Fruit fly (Drosophila melanogaster) whole organism, adult: ENCODE data around the gene Adgf-B.

Experiments used
- CG11617 ChIP-seq: fragments of 200-800 bp; sonication (Bioruptor generic); optimal IDR thresholded peaks from 2 replicates; lab custom pipeline; 2017; ENCODE audit warnings: mild to moderate bottlenecking, missing biosample characterization, missing genetic modification reagents, missing genetic modification characterization
- CG12768 ChIP-seq: fragments of 200-800 bp; sonication (Bioruptor generic); optimal IDR thresholded peaks from 2 replicates; lab custom pipeline; 2017; ENCODE audit warnings: missing biosample characterization, missing genetic modification characterization, mild to moderate bottlenecking, moderate library complexity, missing genetic modification reagents
- CG14711 ChIP-seq: fragments of 200-800 bp; sonication (Bioruptor generic); optimal IDR thresholded peaks from 2 replicates; lab custom pipeline; 2018; ENCODE audit warnings: missing biosample characterization, mild to moderate bottlenecking, missing genetic modification characterization, moderate library complexity
- CG1620 ChIP-seq: fragments of 200-800 bp; sonication (Bioruptor generic); optimal IDR thresholded peaks from 2 replicates; lab custom pipeline; 2016; ENCODE audit warnings: missing biosample characterization, missing genetic modification characterization
- CG33017 ChIP-seq: fragments of 200-800 bp; sonication (Bioruptor generic); optimal IDR thresholded peaks from 2 replicates; lab custom pipeline; 2018; ENCODE audit warnings: missing biosample characterization, mild to moderate bottlenecking, missing genetic modification characterization, moderate library complexity
- CG5204 ChIP-seq: fragments of 200-800 bp; sonication (Bioruptor generic); optimal IDR thresholded peaks from 2 replicates; lab custom pipeline; 2016; ENCODE audit warnings: missing biosample characterization, missing genetic modification characterization
- CG7045 ChIP-seq: fragments of 200-800 bp; sonication (Bioruptor generic); optimal IDR thresholded peaks from 2 replicates; lab custom pipeline; 2017; ENCODE audit warnings: missing biosample characterization, mild to moderate bottlenecking, missing genetic modification characterization
- CG7101 ChIP-seq: fragments of 200-800 bp; sonication (Bioruptor generic); optimal IDR thresholded peaks from 2 replicates; lab custom pipeline; 2018; ENCODE audit warnings: missing biosample characterization, mild to moderate bottlenecking, missing genetic modification characterization, moderate library complexity
- Clk ChIP-seq: fragments of 200-800 bp; sonication (Bioruptor generic); optimal IDR thresholded peaks from 2 replicates; lab custom pipeline; 2017; ENCODE audit warnings: missing biosample characterization, missing genetic modification characterization
- Crg-1 ChIP-seq: fragments of 200-800 bp; sonication (Bioruptor generic); optimal IDR thresholded peaks from 2 replicates; lab custom pipeline; 2016; ENCODE audit warnings: missing biosample characterization, missing genetic modification characterization
- Hr96 ChIP-seq: fragments of 200-800 bp; sonication (Bioruptor generic); optimal IDR thresholded peaks from 2 replicates; lab custom pipeline; 2016; ENCODE audit warnings: missing biosample characterization, missing genetic modification characterization
- Mnt ChIP-seq: fragments of 200-800 bp; sonication (Bioruptor generic); optimal IDR thresholded peaks from 2 replicates; lab custom pipeline; 2016; ENCODE audit warnings: missing biosample characterization, mild to moderate bottlenecking, missing genetic modification characterization
- bab1 ChIP-seq: fragments of 200-800 bp; sonication (Bioruptor generic); optimal IDR thresholded peaks from 3 replicates; lab custom pipeline; 2019; ENCODE audit warnings: missing biosample characterization, mild to moderate bottlenecking, missing genetic modification characterization, moderate library complexity
- cic ChIP-seq: fragments of 200-800 bp; sonication (Bioruptor generic); optimal IDR thresholded peaks from 2 replicates; lab custom pipeline; 2017; ENCODE audit warnings: missing biosample characterization, mild to moderate bottlenecking, missing genetic modification characterization, moderate library complexity
- cnc ChIP-seq, 2 experiments: fragments of >200 bp; optimal IDR thresholded peaks; 2 replicates each; lab custom pipeline; 2017
- kay ChIP-seq: fragments of 200-800 bp; sonication (Bioruptor generic); peaks from one replicate; lab custom pipeline; 2016; ENCODE audit warnings: missing biosample characterization, missing genetic modification characterization, borderline replicate concordance
- ovo ChIP-seq: fragments of 200-800 bp; sonication (Bioruptor generic); optimal IDR thresholded peaks from 2 replicates; lab custom pipeline; 2016; ENCODE audit warnings: missing biosample characterization, missing genetic modification characterization
- pad ChIP-seq: fragments of 200-800 bp; sonication (Bioruptor generic); optimal IDR thresholded peaks from 3 replicates; lab custom pipeline; 2017; ENCODE audit warnings: missing biosample characterization, missing genetic modification characterization, mild to moderate bottlenecking, moderate library complexity, missing genetic modification reagents
- tj ChIP-seq: fragments of 200-800 bp; sonication (Bioruptor generic); optimal IDR thresholded peaks from 3 replicates; lab custom pipeline; 2017; ENCODE audit warnings: missing biosample characterization, mild to moderate bottlenecking, missing genetic modification characterization, moderate library complexity
- toe ChIP-seq: fragments of 200-800 bp; sonication (Bioruptor generic); optimal IDR thresholded peaks from 2 replicates; lab custom pipeline; 2016; ENCODE audit warnings: missing biosample characterization, missing genetic modification characterization

Gene Adgf-B

dm6 chr3L:17758084-17758211 lies 7.6 kb upstream of the Adgf-B start, which contains the start of gene CG32182:
Gene CG32182, plus strand, starts transcription at chr3L:17758112.
- TF ChIP-seq toe (GFP tag; lab: Kevin White, UChicago), result no peak
- TF ChIP-seq Hr96, result no peak
- TF ChIP-seq bab1, result no peak
- TF ChIP-seq Clk (GFP tag; lab: Kevin White, UChicago), result no peak
- no peak for TF ChIP-seq CG7045 (GFP tag; lab: Kevin White, UChicago)
- no peak for TF ChIP-seq CG33017
- TF ChIP-seq CG11617 (GFP tag; lab: Kevin White, UChicago), result no peak
- TF ChIP-seq cnc (optimal IDR thresholded peaks at IDR 0.05; lab: Kevin White, UChicago), result no peak
- no peak for TF ChIP-seq tj (GFP tag; lab: Kevin White, UChicago)
- TF ChIP-seq pad (GFP tag; lab: Kevin White, UChicago), result no peak
- TF ChIP-seq ovo (GFP tag; lab: Kevin White, UChicago), result no peak
- TF ChIP-seq cic, result no peak
- no peak for TF ChIP-seq CG5204 (GFP tag; lab: Kevin White, UChicago)

dm6 chr3L:17757156-17758083 lies 7.0 kb upstream of the Adgf-B start:
- TF ChIP-seq bab1 (no peak), CG12768 (GFP tag; lab: Kevin White, UChicago) (no peak), kay (peak; percentile 44), CG7101 (no peak), ovo (GFP tag; lab: Kevin White, UChicago) (no peak)

dm6 chr3L:17754285-17754684 lies 3.9 kb upstream of the Adgf-B start:
- TF ChIP-seq Mnt (GFP tag; lab: Kevin White, UChicago) (peak; percentile 41), cic (peak; percentile 67), CG12768 (GFP tag; lab: Kevin White, UChicago) (peak; percentile 24), kay (peak; percentile 40), CG5204 (GFP tag; lab: Kevin White, UChicago) (no peak), CG14711 (no peak)

- TF ChIP-seq CG12768 (GFP tag; lab: Kevin White, UChicago) (no peak), Crg-1 (GFP tag; lab: Kevin White, UChicago) (no peak), CG14711 (no peak), cic (no peak), CG7101 (no peak), CG33017 (no peak), ovo (GFP tag; lab: Kevin White, UChicago) (no peak), CG7045 (GFP tag; lab: Kevin White, UChicago) (no peak)
These were observed 3.6 kb downstream of the Adgf-B start, which contains the start of gene CG6034 for dm6 chr3L:17746760-17747159. Gene CG6034, minus strand, starts transcription at chr3L:17746860.

dm6 chr3L:17742531-17742930 lies 7.9 kb downstream of the Adgf-B start:
- TF ChIP-seq cnc (optimal IDR thresholded peaks at IDR 0.05; lab: Kevin White, UChicago) (no peak), pad (GFP tag; lab: Kevin White, UChicago) (no peak), CG5204 (GFP tag; lab: Kevin White, UChicago) (no peak), tj (GFP tag; lab: Kevin White, UChicago) (no peak), cic (no peak), ovo (GFP tag; lab: Kevin White, UChicago) (no peak), toe (GFP tag; lab: Kevin White, UChicago) (no peak), CG14711 (no peak), Crg-1 (GFP tag; lab: Kevin White, UChicago) (no peak), CG12768 (GFP tag; lab: Kevin White, UChicago) (no peak), CG11617 (GFP tag; lab: Kevin White, UChicago) (no peak)

- peak; percentile 70 for TF ChIP-seq tj (GFP tag; lab: Kevin White, UChicago)
- peak; percentile 3 for TF ChIP-seq toe (GFP tag; lab: Kevin White, UChicago)
- no peak for TF ChIP-seq Mnt (GFP tag; lab: Kevin White, UChicago)
- no peak for TF ChIP-seq ovo (GFP tag; lab: Kevin White, UChicago)
- TF ChIP-seq kay, result peak; percentile 96
- no peak for TF ChIP-seq pad (GFP tag; lab: Kevin White, UChicago)
- TF ChIP-seq CG1620, result no peak
- TF ChIP-seq bab1, result peak; percentile 20
- no peak for TF ChIP-seq cnc (optimal IDR thresholded peaks at IDR 0.05; lab: Kevin White, UChicago)
- no peak for TF ChIP-seq CG12768 (GFP tag; lab: Kevin White, UChicago)
- peak; percentile 32 for TF ChIP-seq CG5204 (GFP tag; lab: Kevin White, UChicago)
- TF ChIP-seq Crg-1 (GFP tag; lab: Kevin White, UChicago), result no peak
- TF ChIP-seq CG33017, result peak; percentile 47
- TF ChIP-seq CG7045 (GFP tag; lab: Kevin White, UChicago), result no peak
- no peak for TF ChIP-seq Clk (GFP tag; lab: Kevin White, UChicago)
- TF ChIP-seq CG7101, result peak; percentile 14
- TF ChIP-seq CG11617 (GFP tag; lab: Kevin White, UChicago), result no peak
- TF ChIP-seq Hr96, result peak; percentile 26
- no peak for TF ChIP-seq CG14711
- TF ChIP-seq cic, result peak; percentile 80
These were observed 9.9 kb downstream of the Adgf-B start, which contains the start of gene CG7460 for dm6 chr3L:17740471-17740870. Gene CG7460, plus strand, starts transcription at chr3L:17740540.

- no peak for TF ChIP-seq CG14711
- TF ChIP-seq CG1620, result no peak
These were observed 10.8 kb downstream of the Adgf-B start for dm6 chr3L:17739627-17740026.
